Fruit fly (Drosophila melanogaster) whole organism, embryonic: ENCODE data around the gene dod.

ENCODE experiments used
- CG10321 ChIP-seq: fragments of 200-800 bp; sonication (Bioruptor generic); IDR thresholded peaks from 2 replicates; pipeline ENCODE4 v1.3.6; 2022; ENCODE audit warnings: missing biosample characterization, missing genetic modification characterization
- CG10366 ChIP-seq: fragments of 200-800 bp; sonication (Bioruptor generic); IDR thresholded peaks from 2 replicates; pipeline ENCODE4 v1.3.6; 2022; ENCODE audit warnings: missing biosample characterization, missing genetic modification characterization
- CG11093 ChIP-seq: fragments of 200-800 bp; sonication (Bioruptor generic); IDR thresholded peaks from 3 replicates; pipeline ENCODE4 v1.3.6; 2022; ENCODE audit warnings: missing biosample characterization, missing genetic modification characterization
- CG12104 ChIP-seq: fragments of 200-800 bp; sonication (Bioruptor generic); optimal IDR thresholded peaks from 3 replicates; lab custom pipeline; 2016; ENCODE audit warnings: missing biosample characterization, missing genetic modification characterization
- CG16863 ChIP-seq: fragments of 200-800 bp; sonication (Bioruptor generic); optimal IDR thresholded peaks from 3 replicates; lab custom pipeline; 2016; ENCODE audit warnings: missing biosample characterization, missing genetic modification characterization
- CG17328 ChIP-seq: fragments of 200-800 bp; sonication (Bioruptor generic); IDR thresholded peaks from 2 replicates; pipeline ENCODE4 v1.3.6; 2022; ENCODE audit warnings: missing biosample characterization, missing genetic modification characterization
- CG1832 ChIP-seq: fragments of 200-800 bp; sonication (Bioruptor generic); optimal IDR thresholded peaks from 2 replicates; lab custom pipeline; 2017; ENCODE audit warnings: missing biosample characterization, mild to moderate bottlenecking, missing genetic modification characterization, inconsistent platforms
- CG2120 ChIP-seq: fragments of 200-800 bp; sonication (Bioruptor generic); optimal IDR thresholded peaks from 3 replicates; lab custom pipeline; 2016; ENCODE audit warnings: missing biosample characterization, missing genetic modification characterization
- CG2875 ChIP-seq: fragments of 200-800 bp; sonication (Bioruptor generic); optimal IDR thresholded peaks from 2 replicates; lab custom pipeline; 2017; ENCODE audit warnings: missing biosample characterization, mild to moderate bottlenecking, missing genetic modification characterization, missing genetic modification reagents
- CG32767 ChIP-seq: fragments of 200-800 bp; sonication (Bioruptor generic); IDR thresholded peaks from 2 replicates; pipeline ENCODE4 v1.3.6; 2022; ENCODE audit warnings: missing biosample characterization, missing genetic modification characterization
- CG32772 ChIP-seq: fragments of 200-800 bp; sonication (Bioruptor generic); IDR thresholded peaks from 2 replicates; pipeline ENCODE4 v1.3.6; 2022; ENCODE audit warnings: missing biosample characterization, missing genetic modification characterization
- CG4854 ChIP-seq: fragments of 200-800 bp; sonication (Bioruptor generic); optimal IDR thresholded peaks from 2 replicates; lab custom pipeline; 2016; ENCODE audit warnings: missing biosample characterization, missing genetic modification characterization, inconsistent platforms
- CG5953 ChIP-seq: fragments of 200-800 bp; sonication (Bioruptor generic); IDR thresholded peaks from 2 replicates; pipeline ENCODE4 v1.3.6; 2022; ENCODE audit warnings: missing biosample characterization, missing genetic modification characterization
- CG7357 ChIP-seq: fragments of 200-800 bp; sonication (Bioruptor generic); IDR thresholded peaks from 3 replicates; pipeline ENCODE4 v1.3.6; 2022; ENCODE audit warnings: missing biosample characterization, missing genetic modification characterization
- CG7556 ChIP-seq: fragments of 200-800 bp; sonication (Bioruptor generic); optimal IDR thresholded peaks from 2 replicates; lab custom pipeline; 2017; ENCODE audit warnings: missing biosample characterization, mild to moderate bottlenecking, missing genetic modification characterization
- CG7963 ChIP-seq: fragments of 200-800 bp; sonication (Bioruptor generic); IDR thresholded peaks from 3 replicates; pipeline ENCODE4 v1.3.6; 2022; ENCODE audit warnings: missing biosample characterization, missing genetic modification characterization; ENCODE audit not compliant: partially characterized antibody
- CG8290 ChIP-seq, 3 experiments: fragments of 200-800 bp; sonication (Bioruptor generic); optimal IDR thresholded peaks; 2 replicates each; lab custom pipeline; 2016 to 2019; ENCODE audit warnings: missing biosample characterization in 3 of 3, missing genetic modification characterization in 3 of 3, mild to moderate bottlenecking in 2 of 3, moderate library complexity in 1 of 3
- CG8359 ChIP-seq: fragments of 200-800 bp; sonication (Bioruptor generic); optimal IDR thresholded peaks from 2 replicates; lab custom pipeline; 2017; ENCODE audit warnings: missing biosample characterization, mild to moderate bottlenecking, missing genetic modification characterization, borderline replicate concordance
- CG8478 ChIP-seq: fragments of >200 bp; optimal IDR thresholded peaks from 2 replicates; lab custom pipeline; 2018
- Fer1 ChIP-seq: fragments of 200-800 bp; sonication (Bioruptor generic); optimal IDR thresholded peaks from 2 replicates; lab custom pipeline; 2017; ENCODE audit warnings: missing biosample characterization, mild to moderate bottlenecking, missing genetic modification characterization
- HmgZ ChIP-seq: fragments of 200-800 bp; sonication (Bioruptor generic); optimal IDR thresholded peaks from 2 replicates; lab custom pipeline; 2018; ENCODE audit warnings: missing biosample characterization, mild to moderate bottlenecking, missing genetic modification characterization
- MBD-R2 ChIP-seq: fragments of 200-800 bp; sonication (Bioruptor generic); IDR thresholded peaks from 2 replicates; pipeline ENCODE4 v1.3.6; 2022; ENCODE audit warnings: missing biosample characterization, missing genetic modification characterization
- MESR4 ChIP-seq: fragments of 200-800 bp; sonication (Bioruptor generic); optimal IDR thresholded peaks from 2 replicates; lab custom pipeline; 2018; ENCODE audit warnings: missing biosample characterization, mild to moderate bottlenecking, missing genetic modification characterization, moderate library complexity
- Med ChIP-seq: fragments of 200-800 bp; sonication (Bioruptor generic); peaks from one replicate; lab custom pipeline; 2016; ENCODE audit warnings: missing biosample characterization, missing genetic modification characterization, mild to moderate bottlenecking, inconsistent platforms, moderate library complexity
- NC2α ChIP-seq: fragments of 200-800 bp; sonication (Bioruptor generic); optimal IDR thresholded peaks from 2 replicates; lab custom pipeline; 2016; ENCODE audit warnings: missing biosample characterization, missing genetic modification characterization
- Rfx ChIP-seq: fragments of 200-800 bp; sonication (Bioruptor generic); IDR thresholded peaks from 2 replicates; pipeline ENCODE4 v1.3.6; 2022; ENCODE audit warnings: missing biosample characterization, missing genetic modification characterization
- Trl ChIP-seq, 3 experiments: fragments of >200 bp in 2 of 3; fragments of 200-800 bp in 1 of 3; sonication (Bioruptor generic) in 1 of 3; optimal IDR thresholded peaks; 2 replicates in 1 of 3; 3 replicates in 2 of 3; lab custom pipeline; 2016 to 2017; ENCODE audit warnings: missing biosample characterization in 1 of 3, missing genetic modification characterization in 1 of 3
- ase ChIP-seq: fragments of 200-800 bp; sonication (Bioruptor generic); IDR thresholded peaks from 3 replicates; pipeline ENCODE4 v1.3.6; 2022; ENCODE audit warnings: missing biosample characterization, missing genetic modification characterization
- bbx ChIP-seq: fragments of 200-800 bp; sonication (Bioruptor generic); IDR thresholded peaks from 2 replicates; pipeline ENCODE4 v1.3.6; 2022; ENCODE audit warnings: missing biosample characterization, missing genetic modification characterization; ENCODE audit not compliant: partially characterized antibody
- bigmax ChIP-seq: fragments of 200-800 bp; sonication (Bioruptor generic); optimal IDR thresholded peaks from 2 replicates; lab custom pipeline; 2018; ENCODE audit warnings: missing biosample characterization, mild to moderate bottlenecking, missing genetic modification characterization
- bsh ChIP-seq, 2 experiments: fragments of 200-800 bp; sonication (Bioruptor generic); optimal IDR thresholded peaks; 2 replicates each; lab custom pipeline; 2017 to 2018; ENCODE audit warnings: mild to moderate bottlenecking in 2 of 2, missing biosample characterization in 2 of 2, missing genetic modification characterization in 2 of 2, moderate library complexity in 1 of 2
- chinmo ChIP-seq: fragments of 200-800 bp; sonication (Bioruptor generic); IDR thresholded peaks from 4 replicates; pipeline ENCODE4 v1.3.6; 2022; ENCODE audit warnings: missing biosample characterization, missing genetic modification characterization; ENCODE audit not compliant: partially characterized antibody
- crol ChIP-seq: fragments of 200-800 bp; sonication (Bioruptor generic); IDR thresholded peaks from 2 replicates; pipeline ENCODE4 v1.3.6; 2022; ENCODE audit warnings: missing biosample characterization, missing genetic modification characterization
- crp ChIP-seq, 2 experiments: fragments of 200-800 bp; sonication (Bioruptor generic); optimal IDR thresholded peaks; 2 replicates in 1 of 2; 3 replicates in 1 of 2; lab custom pipeline; 2017; ENCODE audit warnings: missing biosample characterization in 2 of 2, missing genetic modification characterization in 2 of 2, mild to moderate bottlenecking in 1 of 2, moderate library complexity in 1 of 2
- ftz-f1 ChIP-seq: fragments of 200-800 bp; sonication (Bioruptor generic); optimal IDR thresholded peaks from 2 replicates; lab custom pipeline; 2016; ENCODE audit warnings: missing biosample characterization, missing genetic modification characterization
- gfzf ChIP-seq: fragments of 200-800 bp; sonication (Bioruptor generic); optimal IDR thresholded peaks from 2 replicates; lab custom pipeline; 2016; ENCODE audit warnings: missing biosample characterization, mild to moderate bottlenecking, missing genetic modification characterization, moderate library complexity
- ham ChIP-seq: fragments of 200-800 bp; sonication (Bioruptor generic); IDR thresholded peaks from 2 replicates; pipeline ENCODE4 v1.3.6; 2022; ENCODE audit warnings: missing biosample characterization, missing genetic modification characterization
- kni ChIP-seq: fragments of 200-800 bp; sonication (Bioruptor generic); optimal IDR thresholded peaks from 3 replicates; lab custom pipeline; 2017; ENCODE audit warnings: mild to moderate bottlenecking, missing biosample characterization, missing genetic modification reagents, missing genetic modification characterization
- mld ChIP-seq: fragments of 200-800 bp; sonication (Bioruptor generic); IDR thresholded peaks from 3 replicates; pipeline ENCODE4 v1.3.6; 2022; ENCODE audit warnings: missing biosample characterization, missing genetic modification characterization; ENCODE audit not compliant: partially characterized antibody
- nau ChIP-seq: fragments of 200-800 bp; sonication (Bioruptor generic); optimal IDR thresholded peaks from 3 replicates; lab custom pipeline; 2017; ENCODE audit warnings: missing biosample characterization, mild to moderate bottlenecking, missing genetic modification characterization, missing genetic modification reagents
- phol ChIP-seq: fragments of 200-800 bp; sonication (Bioruptor generic); optimal IDR thresholded peaks from 3 replicates; lab custom pipeline; 2018; ENCODE audit warnings: missing biosample characterization, mild to moderate bottlenecking, missing genetic modification characterization, moderate library complexity
- pzg ChIP-seq: fragments of 200-800 bp; sonication (Bioruptor generic); optimal IDR thresholded peaks from 3 replicates; lab custom pipeline; 2018; ENCODE audit warnings: missing biosample characterization, mild to moderate bottlenecking, missing genetic modification characterization, moderate library complexity
- sd ChIP-seq: fragments of 200-800 bp; sonication (Bioruptor generic); optimal IDR thresholded peaks from 3 replicates; lab custom pipeline; 2018; ENCODE audit warnings: missing biosample characterization, mild to moderate bottlenecking, missing genetic modification characterization, moderate library complexity
- sob ChIP-seq: fragments of 200-800 bp; sonication (Bioruptor generic); IDR thresholded peaks from 2 replicates; pipeline ENCODE4 v1.3.6; 2022; ENCODE audit warnings: missing biosample characterization, missing genetic modification characterization
- ssp ChIP-seq: fragments of 200-800 bp; sonication (Bioruptor generic); IDR thresholded peaks from 2 replicates; pipeline ENCODE4 v1.3.6; 2022; ENCODE audit warnings: missing biosample characterization, missing genetic modification characterization
- stwl ChIP-seq: fragments of 200-800 bp; sonication (Bioruptor generic); optimal IDR thresholded peaks from 3 replicates; lab custom pipeline; 2018; ENCODE audit warnings: missing biosample characterization, mild to moderate bottlenecking, missing genetic modification characterization, moderate library complexity
- ttk ChIP-seq: fragments of 200-800 bp; sonication (Bioruptor generic); IDR thresholded peaks from 2 replicates; pipeline ENCODE4 v2.1.2; 2022; ENCODE audit warnings: missing biosample characterization, missing genetic modification characterization
- unc-4 ChIP-seq: fragments of 200-800 bp; sonication (Bioruptor generic); IDR thresholded peaks from 2 replicates; pipeline ENCODE4 v1.3.6; 2022; ENCODE audit warnings: missing biosample characterization, missing genetic modification characterization; ENCODE audit not compliant: partially characterized antibody

The dod gene

DNA sequence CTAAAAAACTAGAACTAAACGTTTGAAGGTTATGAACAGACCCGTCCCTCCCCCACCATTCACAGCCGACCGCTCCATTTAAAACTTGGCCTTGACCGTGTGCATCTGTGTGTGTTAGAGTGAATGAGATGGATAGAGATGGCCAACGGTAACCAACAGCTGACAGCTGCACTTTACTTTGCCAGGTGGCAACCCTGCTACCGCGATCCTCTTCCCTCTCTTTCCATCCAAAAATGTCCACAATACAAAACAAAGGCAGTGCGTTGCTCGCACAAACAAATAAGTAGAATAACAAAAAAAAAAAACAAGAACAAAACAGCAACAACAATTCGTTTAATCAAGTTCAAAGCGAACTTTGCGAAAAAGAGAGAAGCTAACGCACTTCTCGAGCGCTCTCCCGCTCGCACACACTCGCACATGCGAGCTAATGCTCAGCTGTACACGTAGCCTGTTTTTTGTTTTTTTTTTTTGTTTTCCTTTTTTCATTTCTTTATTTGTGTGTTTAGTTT is 23.3 kb downstream of the dod start:
- TF ChIP-seq mld: no peak
- 0 out of 2 replicates have a peak, but pooled peaks have one; percentile 7 for TF ChIP-seq CG32772 (GFP tag; lab: Robert Waterston, UW)
- TF ChIP-seq CG2875 (GFP tag; lab: Kevin White, UChicago): no peak
- no peak for TF ChIP-seq CG5953 (GFP tag; lab: Robert Waterston, UW)
- no peak for TF ChIP-seq ham (GFP tag; lab: Robert Waterston, UW)
- no peak for TF ChIP-seq CG10366
- TF ChIP-seq CG7357 (GFP tag; lab: Robert Waterston, UW): 0 out of 3 replicates have a peak, but pooled peaks have one; percentile 31
- TF ChIP-seq ttk (GFP tag; lab: Robert Waterston, UW): no peak
- 0 out of 3 replicates have a peak, but pooled peaks have one; percentile 18 for TF ChIP-seq CG7963 (GFP tag; lab: Robert Waterston, UW)
- TF ChIP-seq CG10321 (GFP tag; lab: Robert Waterston, UW): peak; percentile 68
- peak; percentile 4 for TF ChIP-seq phol
- TF ChIP-seq MBD-R2 (GFP tag; lab: Robert Waterston, UW): peak; percentile 24; the same call in 1 of the 2 replicates
- TF ChIP-seq CG7556: no peak
- TF ChIP-seq Fer1 (GFP tag; lab: Kevin White, UChicago): no peak
- TF ChIP-seq CG11093 (GFP tag; lab: Robert Waterston, UW): no peak
- peak; percentile 73 for TF ChIP-seq kni (GFP tag; lab: Kevin White, UChicago)
- no peak for TF ChIP-seq CG8290 (GFP tag; optimal IDR thresholded peaks at IDR 0.05; lab: Kevin White, UChicago)
- peak in 1 of 2 experiments; percentile 56 for TF ChIP-seq CG8290 (tag; optimal IDR thresholded peaks at IDR 0.05; lab: Kevin White, UChicago)
- TF ChIP-seq pzg (GFP tag; lab: Kevin White, UChicago): peak; percentile 17
- no peak for TF ChIP-seq bbx (GFP tag; lab: Robert Waterston, UW)
- no peak for TF ChIP-seq CG8359 (GFP tag; lab: Kevin White, UChicago)
- 0 out of 3 replicates have a peak, but pooled peaks have one; percentile 21 for TF ChIP-seq ase (GFP tag; lab: Robert Waterston, UW)
- TF ChIP-seq crol (GFP tag; lab: Robert Waterston, UW): peak; percentile 73
- TF ChIP-seq gfzf (GFP tag; lab: Kevin White, UChicago): no peak
- peak; percentile 15 for TF ChIP-seq stwl (tag; lab: Kevin White, UChicago)
- TF ChIP-seq CG2120 (GFP tag; lab: Kevin White, UChicago): no peak
- peak; percentile 98 for TF ChIP-seq chinmo
- TF ChIP-seq CG17328 (GFP tag; lab: Robert Waterston, UW): no peak
- TF ChIP-seq Rfx: peak; percentile 27; the same call in 1 of the 2 replicates
- TF ChIP-seq unc-4: no peak
- peak in 1 of 2 experiments; percentile 30 for TF ChIP-seq bsh (GFP tag; optimal IDR thresholded peaks at IDR 0.05; lab: Kevin White, UChicago)
- TF ChIP-seq Trl (optimal IDR thresholded peaks at IDR 0.05; lab: Kevin White, UChicago): peak; percentile 34 to 69
- TF ChIP-seq Trl (GFP tag; optimal IDR thresholded peaks at IDR 0.05; lab: Kevin White, UChicago): no peak
- TF ChIP-seq nau (GFP tag; lab: Kevin White, UChicago): peak; percentile 48
- no peak for TF ChIP-seq CG4854
- TF ChIP-seq crp (GFP tag; optimal IDR thresholded peaks at IDR 0.05; lab: Kevin White, UChicago): peak in 1 of 2 experiments; percentile 84
- no peak for TF ChIP-seq NC2α (GFP tag; lab: Kevin White, UChicago)
- no peak for TF ChIP-seq CG12104 (GFP tag; lab: Kevin White, UChicago)
- no peak for TF ChIP-seq CG32767 (GFP tag; lab: Robert Waterston, UW)
- TF ChIP-seq ssp (GFP tag; lab: Robert Waterston, UW): no peak
- 0 out of 2 replicates have a peak, but pooled peaks have one; percentile 29 for TF ChIP-seq sob (GFP tag; lab: Robert Waterston, UW)
- peak; percentile 94 for TF ChIP-seq bigmax
- TF ChIP-seq HmgZ (tag; lab: Kevin White, UChicago): peak; percentile 36
- peak; percentile 33 for TF ChIP-seq CG8478 (lab: Kevin White, UChicago)
- no peak for TF ChIP-seq CG16863
- no peak for TF ChIP-seq MESR4 (GFP tag; lab: Kevin White, UChicago)
- peak; percentile 98 for TF ChIP-seq ftz-f1
- TF ChIP-seq sd (tag; lab: Kevin White, UChicago): peak; percentile 95
- TF ChIP-seq CG1832 (GFP tag; lab: Kevin White, UChicago): peak; percentile 74
- peak; percentile 32 for TF ChIP-seq Med (GFP tag; lab: Kevin White, UChicago)
